Fruit fly (Drosophila melanogaster): ENCODE results near the gene CG4477.

DNA sequence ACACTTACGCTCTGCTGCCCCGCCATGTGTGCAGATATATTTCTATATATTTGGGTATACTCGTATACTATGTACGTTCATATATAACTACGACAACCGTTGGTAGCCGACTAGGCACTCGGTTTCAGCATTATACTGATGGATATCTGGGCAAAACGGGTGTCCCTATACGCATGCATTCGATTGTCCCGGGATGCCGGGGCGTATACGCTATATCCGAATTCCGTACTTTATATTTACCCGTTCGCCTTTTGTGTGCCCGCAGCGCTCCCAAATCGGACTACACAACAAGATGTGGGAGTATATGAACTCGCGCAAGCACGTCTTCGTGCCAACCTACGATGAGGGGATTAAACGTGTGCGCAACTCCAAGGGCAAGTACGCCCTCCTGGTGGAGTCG is 33.7 kb downstream of the CG4477 start:
- TF ChIP-seq CG6854 (GFP tag; optimal IDR thresholded peaks at IDR 0.05) (no peak), CG8119 (GFP tag; IDR thresholded peaks at IDR 0.05) (no peak), Hr4 (GFP tag; optimal IDR thresholded peaks at IDR 0.05) (no peak), Sox102F (GFP tag; optimal IDR thresholded peaks at IDR 0.05) (no peak), Smox (GFP tag; optimal IDR thresholded peaks at IDR 0.05) (no peak), Hr39 (GFP tag; optimal IDR thresholded peaks at IDR 0.05) (no peak), CG16779 (tag; optimal IDR thresholded peaks at IDR 0.05) (no peak), CG32006 (GFP tag; optimal IDR thresholded peaks at IDR 0.05) (no peak), CG1621 (tag; optimal IDR thresholded peaks at IDR 0.05) (no peak), Blimp-1 (GFP tag; optimal IDR thresholded peaks at IDR 0.05) (no peak), dac (GFP tag; optimal IDR thresholded peaks at IDR 0.05) (no peak), esn (GFP tag; optimal IDR thresholded peaks at IDR 0.05) (no peak), CG10669 (GFP tag; optimal IDR thresholded peaks at IDR 0.05) (no peak)
